Fruit fly (Drosophila melanogaster) whole organism, embryonic: Measurements from ENCODE around the gene fend.

Experiments used
- Aef1 ChIP-seq: fragments of 200-800 bp; sonication (Bioruptor generic); IDR thresholded peaks from 3 replicates; pipeline ENCODE4 v1.3.6; 2022; ENCODE audit warnings: missing biosample characterization, missing genetic modification characterization
- CG10147 ChIP-seq: fragments of 200-800 bp; sonication (Bioruptor generic); optimal IDR thresholded peaks from 2 replicates; lab custom pipeline; 2019; ENCODE audit warnings: missing biosample characterization, mild to moderate bottlenecking, missing genetic modification characterization, moderate library complexity
- CG10462 ChIP-seq: fragments of 200-800 bp; sonication (Bioruptor generic); optimal IDR thresholded peaks from 2 replicates; lab custom pipeline; 2016; ENCODE audit warnings: missing biosample characterization, missing genetic modification characterization
- CG11398 ChIP-seq: fragments of 200-800 bp; sonication (Bioruptor generic); optimal IDR thresholded peaks from 2 replicates; lab custom pipeline; 2016; ENCODE audit warnings: missing biosample characterization, missing genetic modification characterization
- CG11696 ChIP-seq: fragments of 200-800 bp; sonication (Bioruptor generic); IDR thresholded peaks from 2 replicates; pipeline ENCODE4 v1.3.6; 2022; ENCODE audit warnings: missing biosample characterization, missing genetic modification characterization
- CG12236 ChIP-seq: fragments of 200-800 bp; sonication (Bioruptor generic); optimal IDR thresholded peaks from 2 replicates; lab custom pipeline; 2016; ENCODE audit warnings: missing biosample characterization, missing genetic modification characterization
- CG1233 ChIP-seq: fragments of 200-800 bp; sonication (Bioruptor generic); optimal IDR thresholded peaks from 4 replicates; lab custom pipeline; 2018; ENCODE audit warnings: missing biosample characterization, mild to moderate bottlenecking, missing genetic modification characterization
- CG14965 ChIP-seq: fragments of 200-800 bp; sonication (Bioruptor generic); optimal IDR thresholded peaks from 2 replicates; lab custom pipeline; 2016; ENCODE audit warnings: missing biosample characterization, missing genetic modification characterization, borderline replicate concordance
- CG1647 ChIP-seq: fragments of 200-800 bp; sonication (Bioruptor generic); optimal IDR thresholded peaks from 3 replicates; lab custom pipeline; 2016; ENCODE audit warnings: missing biosample characterization, missing genetic modification characterization
- CG17186 ChIP-seq: fragments of 200-800 bp; sonication (Bioruptor generic); optimal IDR thresholded peaks from 3 replicates; lab custom pipeline; 2017; ENCODE audit warnings: missing biosample characterization, missing genetic modification reagents, missing genetic modification characterization
- CG17568 ChIP-seq: fragments of 200-800 bp; sonication (Bioruptor generic); optimal IDR thresholded peaks from 2 replicates; lab custom pipeline; 2018; ENCODE audit warnings: missing biosample characterization, mild to moderate bottlenecking, missing genetic modification characterization, moderate library complexity
- CG18262 ChIP-seq: fragments of 200-800 bp; optimal IDR thresholded peaks from 3 replicates; lab custom pipeline; 2019; ENCODE audit warnings: missing biosample characterization, mild to moderate bottlenecking, missing genetic modification characterization, moderate library complexity
- CG2129 ChIP-seq: fragments of 200-800 bp; sonication (Bioruptor generic); IDR thresholded peaks from 2 replicates; pipeline ENCODE4 v1.3.6; 2022; ENCODE audit warnings: missing biosample characterization, missing genetic modification characterization; ENCODE audit not compliant: partially characterized antibody
- CG4360 ChIP-seq: fragments of 200-800 bp; sonication (Bioruptor generic); IDR thresholded peaks from 2 replicates; pipeline ENCODE4 v1.3.6; 2022; ENCODE audit warnings: missing biosample characterization, missing genetic modification characterization
- CG4730 ChIP-seq: fragments of 200-800 bp; sonication (Bioruptor generic); IDR thresholded peaks from 2 replicates; pipeline ENCODE4 v1.3.6; 2022; ENCODE audit warnings: missing biosample characterization, missing genetic modification characterization
- CG6791 ChIP-seq: fragments of 200-800 bp; sonication (Bioruptor generic); IDR thresholded peaks from 3 replicates; pipeline ENCODE4 v1.3.6; 2022; ENCODE audit warnings: missing biosample characterization, missing genetic modification characterization; ENCODE audit not compliant: partially characterized antibody
- CG7963 ChIP-seq: fragments of 200-800 bp; sonication (Bioruptor generic); IDR thresholded peaks from 3 replicates; pipeline ENCODE4 v1.3.6; 2022; ENCODE audit warnings: missing biosample characterization, missing genetic modification characterization; ENCODE audit not compliant: partially characterized antibody
- CG7987 ChIP-seq: fragments of 200-800 bp; sonication (Bioruptor generic); optimal IDR thresholded peaks from 2 replicates; lab custom pipeline; 2018; ENCODE audit warnings: missing biosample characterization, mild to moderate bottlenecking, missing genetic modification characterization, moderate library complexity
- CG8281 ChIP-seq: fragments of 200-800 bp; sonication (Bioruptor generic); optimal IDR thresholded peaks from 2 replicates; lab custom pipeline; 2018; ENCODE audit warnings: missing biosample characterization, mild to moderate bottlenecking, missing genetic modification characterization, moderate library complexity
- CTCF ChIP-seq: fragments of 200-800 bp; sonication (Bioruptor generic); optimal IDR thresholded peaks from 2 replicates; lab custom pipeline; 2017; ENCODE audit warnings: missing biosample characterization, mild to moderate bottlenecking, missing genetic modification characterization, moderate library complexity
- CoRest ChIP-seq: fragments of 200-800 bp; sonication (Bioruptor generic); optimal IDR thresholded peaks from 3 replicates; lab custom pipeline; 2018; ENCODE audit warnings: missing biosample characterization, mild to moderate bottlenecking, missing genetic modification characterization, moderate library complexity
- D19B ChIP-seq: fragments of 200-800 bp; sonication (Bioruptor generic); optimal IDR thresholded peaks from 2 replicates; lab custom pipeline; 2017; ENCODE audit warnings: missing biosample characterization, mild to moderate bottlenecking, missing genetic modification characterization
- ERR ChIP-seq: fragments of 200-800 bp; sonication (Bioruptor generic); optimal IDR thresholded peaks from 2 replicates; lab custom pipeline; 2016; ENCODE audit warnings: missing biosample characterization, missing genetic modification characterization
- Ets65A ChIP-seq: fragments of 200-800 bp; sonication (Bioruptor generic); peaks from one replicate; lab custom pipeline; 2016; ENCODE audit warnings: missing biosample characterization, missing genetic modification characterization
- Ets97D ChIP-seq: fragments of 200-800 bp; sonication (Bioruptor generic); optimal IDR thresholded peaks from 3 replicates; lab custom pipeline; 2016; ENCODE audit warnings: missing biosample characterization, missing genetic modification characterization
- GATAe ChIP-seq: fragments of 200-800 bp; sonication (Bioruptor generic); conservative IDR thresholded peaks from 2 replicates; pipeline ENCODE4 v1.3.6; 2022; ENCODE audit warnings: missing biosample characterization, missing genetic modification characterization
- MBD-R2 ChIP-seq: fragments of 200-800 bp; sonication (Bioruptor generic); IDR thresholded peaks from 2 replicates; pipeline ENCODE4 v1.3.6; 2022; ENCODE audit warnings: missing biosample characterization, missing genetic modification characterization
- Neu2 ChIP-seq: fragments of 200-800 bp; sonication (Bioruptor generic); optimal IDR thresholded peaks from 3 replicates; lab custom pipeline; 2016; ENCODE audit warnings: missing biosample characterization, missing genetic modification characterization, borderline replicate concordance
- Nf-YA ChIP-seq: fragments of 200-800 bp; sonication (Bioruptor generic); IDR thresholded peaks from 2 replicates; pipeline ENCODE4 v1.3.6; 2022; ENCODE audit warnings: missing biosample characterization, missing genetic modification characterization
- Opbp ChIP-seq: fragments of 200-800 bp; sonication (Bioruptor generic); IDR thresholded peaks from 3 replicates; pipeline ENCODE4 v1.3.6; 2022; ENCODE audit warnings: missing biosample characterization, missing genetic modification characterization; ENCODE audit not compliant: partially characterized antibody
- PHDP ChIP-seq: fragments of 200-800 bp; sonication (Bioruptor generic); optimal IDR thresholded peaks from 3 replicates; lab custom pipeline; 2018; ENCODE audit warnings: missing biosample characterization, mild to moderate bottlenecking, missing genetic modification characterization, moderate library complexity
- Rx ChIP-seq: fragments of 200-800 bp; sonication (Bioruptor generic); IDR thresholded peaks from 2 replicates; pipeline ENCODE4 v1.3.6; 2022; ENCODE audit warnings: missing biosample characterization, missing genetic modification characterization
- Sin3A ChIP-seq: fragments of >200 bp; optimal IDR thresholded peaks from 2 replicates; lab custom pipeline; 2018
- Trl ChIP-seq, 3 experiments: fragments of >200 bp in 2 of 3; fragments of 200-800 bp in 1 of 3; sonication (Bioruptor generic) in 1 of 3; optimal IDR thresholded peaks; 2 replicates in 1 of 3; 3 replicates in 2 of 3; lab custom pipeline; 2016 to 2017; ENCODE audit warnings: missing biosample characterization in 1 of 3, missing genetic modification characterization in 1 of 3
- amos ChIP-seq: fragments of 200-800 bp; sonication (Bioruptor generic); IDR thresholded peaks from 2 replicates; pipeline ENCODE4 v1.3.6; 2022; ENCODE audit warnings: missing biosample characterization, missing genetic modification characterization; ENCODE audit not compliant: partially characterized antibody
- az2 ChIP-seq: fragments of 200-800 bp; sonication (Bioruptor generic); optimal IDR thresholded peaks from 3 replicates; lab custom pipeline; 2016; ENCODE audit warnings: missing biosample characterization, missing genetic modification characterization
- bbx ChIP-seq: fragments of 200-800 bp; sonication (Bioruptor generic); IDR thresholded peaks from 2 replicates; pipeline ENCODE4 v1.3.6; 2022; ENCODE audit warnings: missing biosample characterization, missing genetic modification characterization; ENCODE audit not compliant: partially characterized antibody
- bsh ChIP-seq, 2 experiments: fragments of 200-800 bp; sonication (Bioruptor generic); optimal IDR thresholded peaks; 2 replicates each; lab custom pipeline; 2017 to 2018; ENCODE audit warnings: mild to moderate bottlenecking in 2 of 2, missing biosample characterization in 2 of 2, missing genetic modification characterization in 2 of 2, moderate library complexity in 1 of 2
- eve ChIP-seq, 2 experiments: fragments of >200 bp; optimal IDR thresholded peaks; 2 replicates each; lab custom pipeline; 2017; ENCODE audit warnings: missing biosample characterization in 2 of 2, missing genetic modification characterization in 2 of 2
- gce ChIP-seq: fragments of 200-800 bp; sonication (Bioruptor generic); IDR thresholded peaks from 3 replicates; pipeline ENCODE4 v1.3.6; 2022; ENCODE audit warnings: missing biosample characterization, missing genetic modification characterization
- gcm ChIP-seq: fragments of 200-800 bp; sonication (Bioruptor generic); optimal IDR thresholded peaks from 2 replicates; lab custom pipeline; 2019; ENCODE audit warnings: missing biosample characterization, mild to moderate bottlenecking, missing genetic modification characterization, moderate library complexity
- jigr1 ChIP-seq: fragments of 200-800 bp; sonication (Bioruptor generic); IDR thresholded peaks from 3 replicates; pipeline ENCODE4 v1.3.6; 2022; ENCODE audit warnings: missing biosample characterization, missing genetic modification characterization
- jing ChIP-seq: fragments of 200-800 bp; sonication (Bioruptor generic); optimal IDR thresholded peaks from 2 replicates; lab custom pipeline; 2018; ENCODE audit warnings: missing biosample characterization, mild to moderate bottlenecking, missing genetic modification characterization
- mld ChIP-seq: fragments of 200-800 bp; sonication (Bioruptor generic); IDR thresholded peaks from 3 replicates; pipeline ENCODE4 v1.3.6; 2022; ENCODE audit warnings: missing biosample characterization, missing genetic modification characterization; ENCODE audit not compliant: partially characterized antibody
- nmo ChIP-seq: fragments of 200-800 bp; sonication (Bioruptor generic); optimal IDR thresholded peaks from 2 replicates; lab custom pipeline; 2018; ENCODE audit warnings: missing biosample characterization, mild to moderate bottlenecking, missing genetic modification characterization, moderate library complexity
- ranshi ChIP-seq: fragments of 200-800 bp; sonication (Bioruptor generic); IDR thresholded peaks from 2 replicates; pipeline ENCODE4 v1.3.6; 2022; ENCODE audit warnings: missing biosample characterization, missing genetic modification characterization
- sob ChIP-seq: fragments of 200-800 bp; sonication (Bioruptor generic); IDR thresholded peaks from 2 replicates; pipeline ENCODE4 v1.3.6; 2022; ENCODE audit warnings: missing biosample characterization, missing genetic modification characterization
- tap ChIP-seq: fragments of 200-800 bp; optimal IDR thresholded peaks from 3 replicates; lab custom pipeline; 2019; ENCODE audit warnings: missing biosample characterization, mild to moderate bottlenecking, missing genetic modification characterization, moderate library complexity
- tna ChIP-seq: fragments of 200-800 bp; sonication (Bioruptor generic); IDR thresholded peaks from 2 replicates; pipeline ENCODE4 v1.3.6; 2022; ENCODE audit warnings: missing biosample characterization, missing genetic modification characterization; ENCODE audit not compliant: partially characterized antibody
- toy ChIP-seq: fragments of 200-800 bp; sonication (Bioruptor generic); IDR thresholded peaks from 2 replicates; pipeline ENCODE4 v1.3.6; 2022; ENCODE audit warnings: missing biosample characterization, missing genetic modification characterization
- zen2 ChIP-seq: fragments of 200-800 bp; sonication (Bioruptor generic); IDR thresholded peaks from 3 replicates; pipeline ENCODE4 v1.3.6; 2022; ENCODE audit warnings: missing biosample characterization, missing genetic modification characterization; ENCODE audit not compliant: partially characterized antibody

The fend gene

DNA sequence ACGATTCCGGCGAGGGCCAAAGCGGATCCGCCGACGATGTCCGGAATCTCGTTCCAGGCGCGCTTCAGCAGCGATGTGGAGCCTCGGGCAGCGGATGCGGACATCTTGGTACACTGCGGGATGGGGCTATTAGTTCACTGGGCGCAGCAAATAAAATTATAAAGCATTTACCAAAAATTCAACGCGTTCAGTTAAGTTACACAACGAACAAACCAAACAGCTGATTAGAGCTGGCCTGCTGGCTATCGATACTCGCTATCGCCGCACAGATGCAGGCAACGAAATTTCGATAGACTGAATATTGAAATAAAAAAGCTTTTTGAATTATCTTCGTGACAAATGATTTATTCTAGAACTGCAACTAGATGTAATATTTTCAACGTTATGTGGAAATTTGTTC is 24.8 kb upstream of the fend start, which contains the start of gene NdufA3 (continued):
- TF ChIP-seq CG4730 (GFP tag; lab: Robert Waterston, UW) = no peak
- peak; percentile 5 for TF ChIP-seq nmo
- no peak for TF ChIP-seq CG18262
- TF ChIP-seq az2 (GFP tag; lab: Kevin White, UChicago) = no peak
- TF ChIP-seq Opbp (GFP tag; lab: Robert Waterston, UW) = peak; percentile 82
- no peak for TF ChIP-seq Nf-YA (GFP tag; lab: Robert Waterston, UW)
- no peak for TF ChIP-seq CG4360 (GFP tag; lab: Robert Waterston, UW)
- TF ChIP-seq PHDP (tag; lab: Kevin White, UChicago) = no peak
- TF ChIP-seq tap (tag; lab: Kevin White, UChicago) = no peak
- TF ChIP-seq bsh (GFP tag; optimal IDR thresholded peaks at IDR 0.05; lab: Kevin White, UChicago) = no peak
- TF ChIP-seq CG17186 (GFP tag; lab: Kevin White, UChicago) = no peak
- no peak for TF ChIP-seq Sin3A (lab: Kevin White, UChicago)
- peak; percentile 73 for TF ChIP-seq CG7963
- no peak for TF ChIP-seq CG11696
- 0 out of 3 replicates have a peak, but pooled peaks have one; percentile 40 for TF ChIP-seq mld (GFP tag; lab: Robert Waterston, UW)
- no peak for TF ChIP-seq sob
- TF ChIP-seq CoRest (tag; lab: Kevin White, UChicago) = no peak
- TF ChIP-seq Neu2 (GFP tag; lab: Kevin White, UChicago) = no peak
- no peak for TF ChIP-seq CG14965 (GFP tag; lab: Kevin White, UChicago)
- no peak for TF ChIP-seq Ets97D (GFP tag; lab: Kevin White, UChicago)
- TF ChIP-seq CG6791 (GFP tag; lab: Robert Waterston, UW) = peak; percentile 87
- TF ChIP-seq CTCF (GFP tag; lab: Kevin White, UChicago) = no peak
- TF ChIP-seq CG11398 (GFP tag; lab: Kevin White, UChicago) = no peak
- TF ChIP-seq zen2 (GFP tag; lab: Robert Waterston, UW) = peak; percentile 67; the same call in 2 of the 3 replicates
- TF ChIP-seq jigr1 (GFP tag; lab: Robert Waterston, UW) = no peak
- TF ChIP-seq gcm (GFP tag; lab: Kevin White, UChicago) = no peak
- peak; percentile 71 for TF ChIP-seq tna (GFP tag; lab: Robert Waterston, UW)
- no peak for TF ChIP-seq Ets65A
- TF ChIP-seq ranshi (GFP tag; lab: Robert Waterston, UW) = no peak
- no peak for TF ChIP-seq CG12236 (GFP tag; lab: Kevin White, UChicago)
- no peak for TF ChIP-seq CG7987 (GFP tag; lab: Kevin White, UChicago)
- no peak for TF ChIP-seq Rx (GFP tag; lab: Robert Waterston, UW)
- no peak for TF ChIP-seq jing (GFP tag; lab: Kevin White, UChicago)
- TF ChIP-seq toy (GFP tag; lab: Robert Waterston, UW) = no peak
- TF ChIP-seq bbx (GFP tag; lab: Robert Waterston, UW) = peak; percentile 83
- no peak for TF ChIP-seq CG10462 (GFP tag; lab: Kevin White, UChicago)
- TF ChIP-seq CG1647 (GFP tag; lab: Kevin White, UChicago) = no peak
- TF ChIP-seq ERR (GFP tag; lab: Kevin White, UChicago) = no peak
- TF ChIP-seq CG10147 (GFP tag; lab: Kevin White, UChicago) = no peak
- no peak for TF ChIP-seq CG1233
- TF ChIP-seq CG8281 = no peak
- no peak for TF ChIP-seq GATAe (GFP tag; lab: Robert Waterston, UW)
- no peak for TF ChIP-seq eve (GFP tag; optimal IDR thresholded peaks at IDR 0.05; lab: Kevin White, UChicago)
- no peak for TF ChIP-seq D19B (GFP tag; lab: Kevin White, UChicago)
- TF ChIP-seq Trl (optimal IDR thresholded peaks at IDR 0.05; lab: Kevin White, UChicago) = no peak
- TF ChIP-seq Trl (GFP tag; optimal IDR thresholded peaks at IDR 0.05; lab: Kevin White, UChicago) = no peak
- TF ChIP-seq CG17568 (GFP tag; lab: Kevin White, UChicago) = no peak
- peak; percentile 89 for TF ChIP-seq amos (GFP tag; lab: Robert Waterston, UW)
- peak; percentile 64 for TF ChIP-seq CG2129 (GFP tag; lab: Robert Waterston, UW)
- TF ChIP-seq Aef1 = no peak
- TF ChIP-seq gce (GFP tag; lab: Robert Waterston, UW) = no peak
- peak; percentile 82 for TF ChIP-seq MBD-R2 (GFP tag; lab: Robert Waterston, UW)
